Fruit fly (Drosophila melanogaster): ENCODE measurements around the gene Cyp313a5.

Cyp313a5 gene

dm6 chr3R:12214201-12214600 lies 20.3 kb downstream of the Cyp313a5 start, which contains the start of gene CG14742:
TSS of gene CG14742 (plus strand) at chr3R:12214501.
- TF ChIP-seq psq (optimal IDR thresholded peaks at IDR 0.05): no peak

dm6 chr3R:12211552-12211951 lies 22.9 kb downstream of the Cyp313a5 start:
- no peak for TF ChIP-seq psq (optimal IDR thresholded peaks at IDR 0.05)
- no peak for TF ChIP-seq insv (optimal IDR thresholded peaks at IDR 0.05)
- no peak for TF ChIP-seq Sin3A (optimal IDR thresholded peaks at IDR 0.05)
- no peak for TF ChIP-seq ttk (optimal IDR thresholded peaks at IDR 0.05)
- TF ChIP-seq Myc (optimal IDR thresholded peaks at IDR 0.05): no peak
- no peak for TF ChIP-seq h (optimal IDR thresholded peaks at IDR 0.05)

- TF ChIP-seq Myc (optimal IDR thresholded peaks at IDR 0.05) (no peak), ttk (optimal IDR thresholded peaks at IDR 0.05) (no peak), Sin3A (optimal IDR thresholded peaks at IDR 0.05) (no peak), insv (optimal IDR thresholded peaks at IDR 0.05) (no peak)
Measured at dm6 chr3R:12210260-12210659, 24.2 kb downstream of the Cyp313a5 start, which contains the start of gene CG4830. TSS of gene CG4830 (minus strand) at chr3R:12210360.

dm6 chr3R:12197641-12198040 lies 36.8 kb downstream of the Cyp313a5 start, which contains the start of gene Adk1:
TSS of gene Adk1 (plus strand) at chr3R:12197941.
- no peak for TF ChIP-seq ttk (optimal IDR thresholded peaks at IDR 0.05)
- TF ChIP-seq Sin3A (optimal IDR thresholded peaks at IDR 0.05): no peak
- no peak for TF ChIP-seq Myc (optimal IDR thresholded peaks at IDR 0.05)
- no peak for TF ChIP-seq h (optimal IDR thresholded peaks at IDR 0.05)
- TF ChIP-seq insv (optimal IDR thresholded peaks at IDR 0.05): no peak
- no peak for TF ChIP-seq psq (optimal IDR thresholded peaks at IDR 0.05)

- TF ChIP-seq h (optimal IDR thresholded peaks at IDR 0.05): no peak
Measured at dm6 chr3R:12196100-12196499, 38.4 kb downstream of the Cyp313a5 start.

- TF ChIP-seq h (optimal IDR thresholded peaks at IDR 0.05): no peak
- no peak for TF ChIP-seq insv (optimal IDR thresholded peaks at IDR 0.05)
- TF ChIP-seq ttk (optimal IDR thresholded peaks at IDR 0.05): no peak
- TF ChIP-seq Myc (optimal IDR thresholded peaks at IDR 0.05): no peak
Measured at dm6 chr3R:12194911-12195310, 39.6 kb downstream of the Cyp313a5 start, which contains the start of the genes eIF3d2 and CG43450. TSS of gene eIF3d2 (minus strand) at chr3R:12195011. TSS of gene CG43450 (plus strand) at chr3R:12195294.

- TF ChIP-seq h (optimal IDR thresholded peaks at IDR 0.05): no peak
- TF ChIP-seq insv (optimal IDR thresholded peaks at IDR 0.05): no peak
- no peak for TF ChIP-seq Myc (optimal IDR thresholded peaks at IDR 0.05)
- TF ChIP-seq Sin3A (optimal IDR thresholded peaks at IDR 0.05): no peak
- TF ChIP-seq ttk (optimal IDR thresholded peaks at IDR 0.05): no peak
- TF ChIP-seq psq (optimal IDR thresholded peaks at IDR 0.05): no peak
Measured at dm6 chr3R:12185615-12186014, 48.9 kb downstream of the Cyp313a5 start.

Data from Kc167 (cell line).